Worm (Caenorhabditis elegans) whole organism, L4 larva: ENCODE results near the gene M163.1.

Experiments used
- F10B5.3 ChIP-seq: sonication (generic microtip); optimal IDR thresholded peaks from 2 replicates; lab custom pipeline; 2016; ENCODE audit warnings: mild to moderate bottlenecking, missing genetic modification characterization, missing compliant biosample characterization
- ces-1 ChIP-seq: fragments of 150-350 bp; sonication (generic microtip); optimal IDR thresholded peaks from 4 replicates; lab custom pipeline; 2014; ENCODE audit warnings: missing biosample characterization, missing genetic modification reagents, missing genetic modification characterization
- lin-13 ChIP-seq: fragments of 150-350 bp; optimal IDR thresholded peaks from 2 replicates; lab custom pipeline; 2014; ENCODE audit warnings: missing biosample characterization, missing genetic modification reagents, missing genetic modification characterization
- lin-39 ChIP-seq: fragments of 150-350 bp; optimal IDR thresholded peaks from 2 replicates; lab custom pipeline; 2014; ENCODE audit warnings: missing biosample characterization, missing genetic modification reagents, missing genetic modification characterization
- mep-1 ChIP-seq: fragments of 150-350 bp; sonication (generic microtip); optimal IDR thresholded peaks from 3 replicates; lab custom pipeline; 2014; ENCODE audit warnings: missing biosample characterization, missing genetic modification characterization
- nhr-11 ChIP-seq: fragments of 150-350 bp; optimal IDR thresholded peaks from 2 replicates; lab custom pipeline; 2014; ENCODE audit warnings: missing biosample characterization, missing genetic modification characterization
- nhr-6 ChIP-seq: fragments of 150-350 bp; optimal IDR thresholded peaks from 2 replicates; lab custom pipeline; 2014; ENCODE audit warnings: missing biosample characterization, missing genetic modification characterization

- TF ChIP-seq ces-1 (GFP tag; lab: Kevin White, UChicago) (no peak), mep-1 (tag; lab: Kevin White, UChicago) (no peak), lin-13 (no peak), F10B5.3 (tag; lab: Kevin White, UChicago) (no peak), nhr-11 (tag; lab: Kevin White, UChicago) (no peak), nhr-6 (no peak), lin-39 (no peak)
Observed at ce11 chrX:14465593-14465992, 38.0 kb downstream of the M163.1 start, which contains the start of gene M163.22.
